Fruit fly (Drosophila melanogaster): ENCODE results near the gene CG15059.

Gene CG15059

dm6 chrX:18259417-18259816 lies at the start of gene CG15059:
Gene CG15059 (minus strand): TSS chrX:18259517.
- TF ChIP-seq Hr39 (GFP tag; optimal IDR thresholded peaks at IDR 0.05) (no peak), Sox15 (GFP tag; optimal IDR thresholded peaks at IDR 0.05) (no peak), svp (GFP tag) (no peak), acj6 (GFP tag; optimal IDR thresholded peaks at IDR 0.05) (no peak), ss (GFP tag; optimal IDR thresholded peaks at IDR 0.05) (no peak), CG31627 (GFP tag; optimal IDR thresholded peaks at IDR 0.05) (no peak), CG34406 (GFP tag; optimal IDR thresholded peaks at IDR 0.05) (no peak), CG32006 (GFP tag; optimal IDR thresholded peaks at IDR 0.05) (no peak), pdm3 (GFP tag; optimal IDR thresholded peaks at IDR 0.05) (no peak), CG15336 (GFP tag; IDR thresholded peaks at IDR 0.05) (no peak), Smox (GFP tag; optimal IDR thresholded peaks at IDR 0.05) (no peak)

dm6 chrX:18303580-18304305 lies 44.4 kb upstream of the CG15059 start:
- no peak for TF ChIP-seq Ets96B (tag; optimal IDR thresholded peaks at IDR 0.05)
- no peak for TF ChIP-seq Gug (GFP tag; IDR thresholded peaks at IDR 0.05)
- no peak for TF ChIP-seq CG34406 (GFP tag; optimal IDR thresholded peaks at IDR 0.05)
- TF ChIP-seq acj6 (GFP tag; optimal IDR thresholded peaks at IDR 0.05): no peak
- no peak for TF ChIP-seq spab (GFP tag; optimal IDR thresholded peaks at IDR 0.05)
- TF ChIP-seq CG6854 (GFP tag; optimal IDR thresholded peaks at IDR 0.05): no peak
- TF ChIP-seq Ets21C (GFP tag; optimal IDR thresholded peaks at IDR 0.05): no peak
- no peak for TF ChIP-seq CG6163 (GFP tag; IDR thresholded peaks at IDR 0.05)
- no peak for TF ChIP-seq Sox102F (GFP tag; optimal IDR thresholded peaks at IDR 0.05)
- TF ChIP-seq CG7368 (GFP tag; optimal IDR thresholded peaks at IDR 0.05): no peak
- no peak for TF ChIP-seq Hr38 (GFP tag; optimal IDR thresholded peaks at IDR 0.05)
- no peak for TF ChIP-seq dsx (GFP tag; optimal IDR thresholded peaks at IDR 0.05; ENCODE audit: poor library complexity, severe bottlenecking)
- no peak for TF ChIP-seq CG9139 (GFP tag; optimal IDR thresholded peaks at IDR 0.05)
- TF ChIP-seq Hr4 (GFP tag; optimal IDR thresholded peaks at IDR 0.05): no peak
- no peak for TF ChIP-seq net (GFP tag; optimal IDR thresholded peaks at IDR 0.05)

dm6 chrX:18300775-18301316 lies 41.5 kb upstream of the CG15059 start:
- TF ChIP-seq CG6163 (GFP tag; IDR thresholded peaks at IDR 0.05) (no peak), CG8319 (GFP tag; optimal IDR thresholded peaks at IDR 0.05) (no peak), CG8119 (GFP tag; IDR thresholded peaks at IDR 0.05) (no peak), CG34406 (GFP tag; optimal IDR thresholded peaks at IDR 0.05) (no peak), OdsH (GFP tag; optimal IDR thresholded peaks at IDR 0.05) (no peak), fd85E (GFP tag; optimal IDR thresholded peaks at IDR 0.05) (no peak)

dm6 chrX:18297905-18298630 lies 38.8 kb upstream of the CG15059 start:
- TF ChIP-seq topi (GFP tag; optimal IDR thresholded peaks at IDR 0.05) (no peak), CG6276 (GFP tag; optimal IDR thresholded peaks at IDR 0.05) (no peak), Hr39 (GFP tag; optimal IDR thresholded peaks at IDR 0.05) (no peak), pdm3 (GFP tag; optimal IDR thresholded peaks at IDR 0.05) (no peak), Smox (GFP tag; optimal IDR thresholded peaks at IDR 0.05) (no peak), CG6854 (GFP tag; optimal IDR thresholded peaks at IDR 0.05) (no peak), svp (GFP tag) (no peak), salr (GFP tag; optimal IDR thresholded peaks at IDR 0.05) (no peak), dac (GFP tag; optimal IDR thresholded peaks at IDR 0.05) (no peak), CG1621 (tag; optimal IDR thresholded peaks at IDR 0.05) (no peak)

All from whole organism, prepupa.